Fruit fly (Drosophila melanogaster) whole organism, embryonic: ENCODE measurements around the gene pros.

Source experiments
- Antp ChIP-seq: fragments of 200-800 bp; sonication (Bioruptor generic); optimal IDR thresholded peaks from 3 replicates; lab custom pipeline; 2016; ENCODE audit warnings: missing biosample characterization, missing genetic modification characterization
- B-H1 ChIP-seq: fragments of 200-800 bp; sonication (Bioruptor generic); IDR thresholded peaks from 3 replicates; pipeline ENCODE4 v1.3.6; 2022; ENCODE audit warnings: missing biosample characterization, missing genetic modification characterization
- Blimp-1 ChIP-seq: fragments of 200-800 bp; sonication (Bioruptor generic); optimal IDR thresholded peaks from 3 replicates; lab custom pipeline; 2018; ENCODE audit warnings: missing biosample characterization, missing genetic modification characterization, mild to moderate bottlenecking, moderate library complexity, missing genetic modification reagents
- CG10274 ChIP-seq: fragments of 200-800 bp; sonication (Bioruptor generic); optimal IDR thresholded peaks from 3 replicates; lab custom pipeline; 2017; ENCODE audit warnings: missing biosample characterization, mild to moderate bottlenecking, missing genetic modification characterization
- CG10366 ChIP-seq: fragments of 200-800 bp; sonication (Bioruptor generic); IDR thresholded peaks from 2 replicates; pipeline ENCODE4 v1.3.6; 2022; ENCODE audit warnings: missing biosample characterization, missing genetic modification characterization
- CG12104 ChIP-seq: fragments of 200-800 bp; sonication (Bioruptor generic); optimal IDR thresholded peaks from 3 replicates; lab custom pipeline; 2016; ENCODE audit warnings: missing biosample characterization, missing genetic modification characterization
- CG12299 ChIP-seq: fragments of 200-800 bp; sonication (Bioruptor generic); optimal IDR thresholded peaks from 2 replicates; lab custom pipeline; 2018; ENCODE audit warnings: missing biosample characterization, mild to moderate bottlenecking, missing genetic modification characterization
- CG12744 ChIP-seq: fragments of 200-800 bp; sonication (Bioruptor generic); optimal IDR thresholded peaks from 2 replicates; lab custom pipeline; 2016; ENCODE audit warnings: missing biosample characterization, missing genetic modification characterization
- CG12942 ChIP-seq: fragments of 200-800 bp; sonication (Bioruptor generic); optimal IDR thresholded peaks from 3 replicates; lab custom pipeline; 2016; ENCODE audit warnings: missing biosample characterization, missing genetic modification characterization
- CG13296 ChIP-seq: fragments of 200-800 bp; sonication (Bioruptor generic); optimal IDR thresholded peaks from 3 replicates; lab custom pipeline; 2018; ENCODE audit warnings: missing biosample characterization, mild to moderate bottlenecking, missing genetic modification characterization
- CG14710 ChIP-seq: fragments of 200-800 bp; sonication (Bioruptor generic); optimal IDR thresholded peaks from 3 replicates; lab custom pipeline; 2019; ENCODE audit warnings: missing biosample characterization, mild to moderate bottlenecking, missing genetic modification characterization, moderate library complexity
- CG16813 ChIP-seq: fragments of 200-800 bp; sonication (Bioruptor generic); IDR thresholded peaks from 3 replicates; pipeline ENCODE4 v1.3.6; 2022; ENCODE audit warnings: missing biosample characterization, missing genetic modification characterization; ENCODE audit not compliant: partially characterized antibody
- CG16863 ChIP-seq: fragments of 200-800 bp; sonication (Bioruptor generic); optimal IDR thresholded peaks from 3 replicates; lab custom pipeline; 2016; ENCODE audit warnings: missing biosample characterization, missing genetic modification characterization
- CG17829 ChIP-seq: fragments of 200-800 bp; optimal IDR thresholded peaks from 2 replicates; lab custom pipeline; 2019; ENCODE audit warnings: missing biosample characterization, mild to moderate bottlenecking, missing genetic modification characterization, moderate library complexity
- CG18011 ChIP-seq: fragments of 200-800 bp; sonication (Bioruptor generic); optimal IDR thresholded peaks from 2 replicates; lab custom pipeline; 2017; ENCODE audit warnings: missing biosample characterization, missing genetic modification characterization, mild to moderate bottlenecking, moderate library complexity, missing genotype
- CG18764 ChIP-seq: fragments of 200-800 bp; sonication (Bioruptor generic); optimal IDR thresholded peaks from 3 replicates; lab custom pipeline; 2016; ENCODE audit warnings: missing biosample characterization, missing genetic modification characterization
- CG2120 ChIP-seq: fragments of 200-800 bp; sonication (Bioruptor generic); optimal IDR thresholded peaks from 3 replicates; lab custom pipeline; 2016; ENCODE audit warnings: missing biosample characterization, missing genetic modification characterization
- CG3065 ChIP-seq: fragments of 200-800 bp; sonication (Bioruptor generic); optimal IDR thresholded peaks from 2 replicates; lab custom pipeline; 2016; ENCODE audit warnings: missing biosample characterization, missing genetic modification characterization
- CG31365 ChIP-seq: fragments of 200-800 bp; sonication (Bioruptor generic); optimal IDR thresholded peaks from 2 replicates; lab custom pipeline; 2018; ENCODE audit warnings: missing biosample characterization, mild to moderate bottlenecking, missing genetic modification characterization
- CG6791 ChIP-seq: fragments of 200-800 bp; sonication (Bioruptor generic); IDR thresholded peaks from 3 replicates; pipeline ENCODE4 v1.3.6; 2022; ENCODE audit warnings: missing biosample characterization, missing genetic modification characterization; ENCODE audit not compliant: partially characterized antibody
- CG7372 ChIP-seq: fragments of 200-800 bp; sonication (Bioruptor generic); IDR thresholded peaks from 2 replicates; pipeline ENCODE4 v1.3.6; 2022; ENCODE audit warnings: missing biosample characterization, missing genetic modification characterization
- CG8089 ChIP-seq: fragments of 200-800 bp; sonication (Bioruptor generic); optimal IDR thresholded peaks from 3 replicates; lab custom pipeline; 2016; ENCODE audit warnings: missing biosample characterization, missing genetic modification characterization
- CkIIα-i1 ChIP-seq: fragments of 200-800 bp; sonication (Bioruptor generic); IDR thresholded peaks from 2 replicates; pipeline ENCODE4 v1.3.6; 2022; ENCODE audit warnings: missing biosample characterization, missing genetic modification characterization
- D ChIP-seq, 2 experiments: fragments of 200-800 bp in 1 of 2; fragments of >200 bp in 1 of 2; sonication (Bioruptor generic) in 1 of 2; optimal IDR thresholded peaks; 2 replicates in 1 of 2; 3 replicates in 1 of 2; lab custom pipeline; 2017; ENCODE audit warnings: mild to moderate bottlenecking in 1 of 2, missing biosample characterization in 1 of 2, missing genetic modification characterization in 1 of 2, missing genetic modification reagents in 1 of 2
- Fer1 ChIP-seq: fragments of 200-800 bp; sonication (Bioruptor generic); optimal IDR thresholded peaks from 2 replicates; lab custom pipeline; 2017; ENCODE audit warnings: missing biosample characterization, mild to moderate bottlenecking, missing genetic modification characterization
- HLHmδ ChIP-seq: fragments of 200-800 bp; sonication (Bioruptor generic); optimal IDR thresholded peaks from 2 replicates; lab custom pipeline; 2018; ENCODE audit warnings: missing biosample characterization, mild to moderate bottlenecking, missing genetic modification characterization, moderate library complexity
- Mad ChIP-seq: fragments of 200-800 bp; sonication (Bioruptor generic); optimal IDR thresholded peaks from 2 replicates; lab custom pipeline; 2016; ENCODE audit warnings: missing biosample characterization, missing genetic modification characterization
- Myb ChIP-seq: fragments of 200-800 bp; sonication (Bioruptor generic); optimal IDR thresholded peaks from 2 replicates; lab custom pipeline; 2016; ENCODE audit warnings: missing biosample characterization, missing genetic modification characterization
- Neu2 ChIP-seq: fragments of 200-800 bp; sonication (Bioruptor generic); optimal IDR thresholded peaks from 3 replicates; lab custom pipeline; 2016; ENCODE audit warnings: missing biosample characterization, missing genetic modification characterization, borderline replicate concordance
- Rx ChIP-seq: fragments of 200-800 bp; sonication (Bioruptor generic); IDR thresholded peaks from 2 replicates; pipeline ENCODE4 v1.3.6; 2022; ENCODE audit warnings: missing biosample characterization, missing genetic modification characterization
- Xrp1 ChIP-seq: fragments of 200-800 bp; sonication (Bioruptor generic); IDR thresholded peaks from 2 replicates; pipeline ENCODE4 v1.3.6; 2022; ENCODE audit warnings: missing biosample characterization, missing genetic modification characterization
- ash1 ChIP-seq: fragments of 200-800 bp; sonication (Bioruptor generic); optimal IDR thresholded peaks from 2 replicates; lab custom pipeline; 2018; ENCODE audit warnings: missing biosample characterization, mild to moderate bottlenecking, missing genetic modification characterization
- cg ChIP-seq: fragments of 200-800 bp; sonication (Bioruptor generic); optimal IDR thresholded peaks from 3 replicates; lab custom pipeline; 2019; ENCODE audit warnings: missing biosample characterization, mild to moderate bottlenecking, missing genetic modification characterization, moderate library complexity
- dimm ChIP-seq: fragments of 200-800 bp; sonication (Bioruptor generic); IDR thresholded peaks from 2 replicates; pipeline ENCODE4 v1.3.6; 2022; ENCODE audit warnings: missing biosample characterization, missing genetic modification characterization
- fru ChIP-seq: fragments of >200 bp; optimal IDR thresholded peaks from 2 replicates; lab custom pipeline; 2017
- gce ChIP-seq: fragments of 200-800 bp; sonication (Bioruptor generic); IDR thresholded peaks from 3 replicates; pipeline ENCODE4 v1.3.6; 2022; ENCODE audit warnings: missing biosample characterization, missing genetic modification characterization
- hkb ChIP-seq, 2 experiments: fragments of 200-800 bp in 1 of 2; fragments of >200 bp in 1 of 2; sonication (Bioruptor generic) in 1 of 2; IDR thresholded peaks in 1 of 2; optimal IDR thresholded peaks in 1 of 2; 2 replicates each; pipeline versions ENCODE4 v1.3.6 to Lab custom; 2017 to 2022; ENCODE audit warnings: missing biosample characterization in 1 of 2, missing genetic modification characterization in 1 of 2
- klu ChIP-seq: fragments of 200-800 bp; sonication (Bioruptor generic); IDR thresholded peaks from 2 replicates; pipeline ENCODE4 v1.3.6; 2022; ENCODE audit warnings: missing biosample characterization, missing genetic modification characterization
- nau ChIP-seq: fragments of 200-800 bp; sonication (Bioruptor generic); optimal IDR thresholded peaks from 3 replicates; lab custom pipeline; 2017; ENCODE audit warnings: missing biosample characterization, mild to moderate bottlenecking, missing genetic modification characterization, missing genetic modification reagents
- nmo ChIP-seq: fragments of 200-800 bp; sonication (Bioruptor generic); optimal IDR thresholded peaks from 2 replicates; lab custom pipeline; 2018; ENCODE audit warnings: missing biosample characterization, mild to moderate bottlenecking, missing genetic modification characterization, moderate library complexity
- nom ChIP-seq: fragments of 200-800 bp; sonication (Bioruptor generic); optimal IDR thresholded peaks from 2 replicates; lab custom pipeline; 2017; ENCODE audit warnings: missing biosample characterization, missing genetic modification characterization, mild to moderate bottlenecking, moderate library complexity, missing genetic modification reagents
- pita ChIP-seq: fragments of 200-800 bp; sonication (Bioruptor generic); optimal IDR thresholded peaks from 2 replicates; lab custom pipeline; 2017; ENCODE audit warnings: missing biosample characterization, mild to moderate bottlenecking, missing genetic modification characterization
- row ChIP-seq: fragments of 200-800 bp; sonication (Bioruptor generic); IDR thresholded peaks from 3 replicates; pipeline ENCODE4 v1.3.6; 2022; ENCODE audit warnings: missing biosample characterization, missing genetic modification characterization
- run ChIP-seq: fragments of 200-800 bp; sonication (Bioruptor generic); optimal IDR thresholded peaks from 3 replicates; lab custom pipeline; 2018; ENCODE audit warnings: missing biosample characterization, mild to moderate bottlenecking, missing genetic modification characterization
- schlank ChIP-seq: fragments of 200-800 bp; sonication (Bioruptor generic); optimal IDR thresholded peaks from 2 replicates; lab custom pipeline; 2018; ENCODE audit warnings: missing biosample characterization, mild to moderate bottlenecking, missing genetic modification characterization
- scrt ChIP-seq: fragments of 200-800 bp; sonication (Bioruptor generic); optimal IDR thresholded peaks from 2 replicates; lab custom pipeline; 2018; ENCODE audit warnings: missing biosample characterization, mild to moderate bottlenecking, missing genetic modification characterization, moderate library complexity
- slou ChIP-seq: fragments of 200-800 bp; sonication (Bioruptor generic); optimal IDR thresholded peaks from 3 replicates; lab custom pipeline; 2016; ENCODE audit warnings: missing biosample characterization, missing genetic modification characterization
- ssp ChIP-seq: fragments of 200-800 bp; sonication (Bioruptor generic); IDR thresholded peaks from 2 replicates; pipeline ENCODE4 v1.3.6; 2022; ENCODE audit warnings: missing biosample characterization, missing genetic modification characterization
- tna ChIP-seq: fragments of 200-800 bp; sonication (Bioruptor generic); IDR thresholded peaks from 2 replicates; pipeline ENCODE4 v1.3.6; 2022; ENCODE audit warnings: missing biosample characterization, missing genetic modification characterization; ENCODE audit not compliant: partially characterized antibody
- vvl ChIP-seq: fragments of 200-800 bp; sonication (Bioruptor generic); IDR thresholded peaks from 2 replicates; pipeline ENCODE4 v1.3.6; 2022; ENCODE audit warnings: missing biosample characterization, missing genetic modification characterization

Gene pros

DNA sequence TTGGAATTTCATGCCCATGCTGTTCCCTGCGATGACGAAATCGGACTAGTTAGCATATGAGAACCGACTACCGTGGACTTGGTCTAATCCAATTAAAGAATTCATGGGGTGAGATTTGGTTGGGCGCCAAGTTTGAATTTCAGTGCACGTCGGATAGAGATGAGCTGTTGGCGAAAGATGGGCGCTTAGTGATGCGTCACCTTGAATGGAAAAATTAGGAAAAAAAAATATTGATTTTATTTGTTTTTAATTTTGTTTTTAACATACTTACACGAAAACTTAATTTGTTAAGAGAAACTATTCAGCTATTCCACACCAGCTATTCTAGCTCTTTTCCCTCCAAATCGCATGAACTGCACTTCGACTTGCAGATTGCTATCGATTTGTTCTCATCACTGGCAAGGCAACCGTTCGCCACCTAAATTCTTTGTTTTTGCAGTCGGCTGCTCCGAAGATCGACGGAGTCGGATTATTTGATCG, 93.4 kb downstream of the pros start, which contains the start of the genes ninaG and Sptz (continued):
- TF ChIP-seq nau (no peak), CG7372 (peak; percentile 93), dimm (peak; percentile 83), Myb (GFP tag; lab: Kevin White, UChicago) (peak; percentile 79), Mad (GFP tag; lab: Kevin White, UChicago) (peak; percentile 95), CG12942 (peak; percentile 94), CG17829 (tag; lab: Kevin White, UChicago) (peak; percentile 91), HLHmδ (GFP tag; lab: Kevin White, UChicago) (no peak), Rx (GFP tag; lab: Robert Waterston, UW) (peak; percentile 95), CG6791 (GFP tag; lab: Robert Waterston, UW) (0 out of 3 replicates have a peak, but pooled peaks have one; percentile 17), tna (GFP tag; lab: Robert Waterston, UW) (no peak), pita (GFP tag; lab: Kevin White, UChicago) (no peak), klu (GFP tag; lab: Robert Waterston, UW) (peak; percentile 94), fru (no peak), CG16813 (peak; percentile 55; the same call in 2 of the 3 replicates), Fer1 (GFP tag; lab: Kevin White, UChicago) (no peak), CkIIα-i1 (peak; percentile 74), CG8089 (GFP tag; lab: Kevin White, UChicago) (peak; percentile 90), CG12299 (peak; percentile 80), vvl (peak; percentile 98), CG10366 (GFP tag; lab: Robert Waterston, UW) (peak; percentile 95), ssp (peak; percentile 91), CG14710 (peak; percentile 93), ash1 (no peak), hkb (optimal IDR thresholded peaks at IDR 0.05; lab: Kevin White, UChicago) (peak; percentile 51), hkb (GFP tag; IDR thresholded peaks at IDR 0.05; lab: Robert Waterston, UW) (peak; percentile 94), gce (GFP tag; lab: Robert Waterston, UW) (peak; percentile 87), Blimp-1 (GFP tag; lab: Kevin White, UChicago) (peak; percentile 86), cg (GFP tag; lab: Kevin White, UChicago) (no peak), Xrp1 (GFP tag; lab: Robert Waterston, UW) (peak; percentile 97), row (peak; percentile 98), schlank (tag; lab: Kevin White, UChicago) (peak; percentile 73), CG16863 (GFP tag; lab: Kevin White, UChicago) (peak; percentile 93), scrt (GFP tag; lab: Kevin White, UChicago) (no peak), CG2120 (GFP tag; lab: Kevin White, UChicago) (peak; percentile 97), run (peak; percentile 63), CG18764 (GFP tag; lab: Kevin White, UChicago) (peak; percentile 90), CG12744 (peak; percentile 92), Neu2 (peak; percentile 74), CG10274 (GFP tag; lab: Kevin White, UChicago) (peak; percentile 62), slou (GFP tag; lab: Kevin White, UChicago) (peak; percentile 89), CG31365 (tag; lab: Kevin White, UChicago) (peak; percentile 6), D (optimal IDR thresholded peaks at IDR 0.05; lab: Kevin White, UChicago) (no peak), D (GFP tag; optimal IDR thresholded peaks at IDR 0.05; lab: Kevin White, UChicago) (peak; percentile 87), CG12104 (GFP tag; lab: Kevin White, UChicago) (peak; percentile 83), nom (GFP tag; lab: Kevin White, UChicago) (no peak), nmo (GFP tag; lab: Kevin White, UChicago) (peak; percentile 95), B-H1 (GFP tag; lab: Robert Waterston, UW) (peak; percentile 92), CG13296 (GFP tag; lab: Kevin White, UChicago) (peak; percentile 70), Antp (GFP tag; lab: Kevin White, UChicago) (peak; percentile 95), CG18011 (GFP tag; lab: Kevin White, UChicago) (peak; percentile 78), CG3065 (GFP tag; lab: Kevin White, UChicago) (peak; percentile 91)
